Fruit fly (Drosophila melanogaster): ENCODE results near the gene galectin.

The galectin gene

DNA sequence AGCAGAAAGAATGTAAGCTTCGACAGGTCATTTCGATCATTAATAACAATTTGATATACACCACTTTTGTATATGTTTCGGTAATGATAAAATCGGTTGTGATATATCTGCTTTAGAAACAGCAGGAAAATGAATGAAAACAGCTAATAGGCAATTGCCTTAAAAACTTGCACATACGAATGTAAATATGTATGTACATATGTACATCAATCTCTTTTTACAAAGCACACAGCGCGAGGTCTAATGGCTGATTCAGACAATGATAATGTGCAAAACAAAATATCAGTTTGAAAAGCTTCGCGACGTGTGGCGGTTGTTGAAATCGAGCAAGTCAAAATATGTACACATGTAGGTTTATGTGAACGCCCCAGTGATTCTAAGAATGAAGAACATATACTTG lies at the start of gene galectin:
TSS of gene galectin (plus strand) at position 301 of the 400 bp plus-strand sequence.
- peak; percentile 86 for TF ChIP-seq kay (GFP tag; ENCODE audit: borderline replicate concordance)
- no peak for TF ChIP-seq ovo (GFP tag; optimal IDR thresholded peaks at IDR 0.05)
- no peak for TF ChIP-seq bab1 (GFP tag; optimal IDR thresholded peaks at IDR 0.05)
- no peak for TF ChIP-seq toe (GFP tag; optimal IDR thresholded peaks at IDR 0.05)
- TF ChIP-seq CG14711 (tag; optimal IDR thresholded peaks at IDR 0.05): no peak
- no peak for TF ChIP-seq CG1620 (GFP tag; optimal IDR thresholded peaks at IDR 0.05)
- no peak for TF ChIP-seq tj (GFP tag; optimal IDR thresholded peaks at IDR 0.05)
- TF ChIP-seq cic (GFP tag; optimal IDR thresholded peaks at IDR 0.05): peak; percentile 9
- TF ChIP-seq CG33017 (tag; optimal IDR thresholded peaks at IDR 0.05): no peak

DNA sequence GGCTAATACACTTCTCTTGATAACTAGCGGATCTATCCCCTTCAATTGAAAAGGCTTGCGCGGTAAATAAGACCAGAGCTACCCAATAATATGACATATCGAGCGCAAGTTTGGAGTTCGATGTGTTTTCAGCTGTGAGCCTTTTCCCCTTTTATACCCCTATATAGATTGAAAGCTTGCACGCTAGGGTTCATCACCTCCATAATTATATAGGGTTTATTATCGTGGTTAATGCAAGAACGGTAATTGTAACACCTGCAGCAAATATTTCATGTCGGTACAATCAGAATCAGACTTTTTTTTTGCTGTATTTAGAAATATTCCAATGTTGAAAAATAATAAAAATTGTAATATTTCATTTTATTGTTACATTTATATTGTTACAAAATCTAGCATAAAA lies 46.5 kb upstream of the galectin start, which contains the start of gene Ir21a:
TSS of gene Ir21a (minus strand) at position 101 of the 400 bp plus-strand sequence.
- no peak for TF ChIP-seq ovo (GFP tag; optimal IDR thresholded peaks at IDR 0.05)
- TF ChIP-seq CG7045 (GFP tag; optimal IDR thresholded peaks at IDR 0.05): no peak
- no peak for TF ChIP-seq toe (GFP tag; optimal IDR thresholded peaks at IDR 0.05)
- no peak for TF ChIP-seq cnc (optimal IDR thresholded peaks at IDR 0.05)
- no peak for TF ChIP-seq tj (GFP tag; optimal IDR thresholded peaks at IDR 0.05)
- no peak for TF ChIP-seq CG11617 (GFP tag; optimal IDR thresholded peaks at IDR 0.05)
- TF ChIP-seq kay (GFP tag; ENCODE audit: borderline replicate concordance): peak; percentile 2
- TF ChIP-seq cic (GFP tag; optimal IDR thresholded peaks at IDR 0.05): no peak

DNA sequence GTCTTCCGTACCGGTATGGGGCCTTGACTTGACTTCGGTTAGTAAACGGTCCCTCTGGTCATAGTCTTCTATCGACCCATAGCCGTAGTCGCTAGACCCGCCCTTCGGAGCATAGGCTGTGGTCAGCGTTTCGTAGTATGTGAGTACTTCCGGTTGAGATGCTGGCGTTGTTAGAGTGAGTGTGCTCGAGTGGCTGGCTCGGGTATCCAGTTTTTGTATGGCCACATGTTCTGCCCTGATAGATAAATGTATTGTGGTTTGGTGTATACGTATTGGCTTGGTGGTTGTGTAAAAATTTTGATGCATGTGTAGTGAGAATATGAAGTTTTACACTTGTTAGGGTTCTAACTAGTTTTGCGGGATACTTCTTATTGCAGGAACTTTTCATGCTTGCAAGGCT lies 37.5 kb upstream of the galectin start:
- TF ChIP-seq toe (GFP tag; optimal IDR thresholded peaks at IDR 0.05): no peak
- no peak for TF ChIP-seq Crg-1 (GFP tag; optimal IDR thresholded peaks at IDR 0.05)
- TF ChIP-seq CG5204 (GFP tag; optimal IDR thresholded peaks at IDR 0.05): no peak
- no peak for TF ChIP-seq kay (GFP tag; ENCODE audit: borderline replicate concordance)
- no peak for TF ChIP-seq Mnt (GFP tag; optimal IDR thresholded peaks at IDR 0.05)
- TF ChIP-seq Hr96 (GFP tag; optimal IDR thresholded peaks at IDR 0.05): no peak
- no peak for TF ChIP-seq CG7045 (GFP tag; optimal IDR thresholded peaks at IDR 0.05)
- TF ChIP-seq CG7101 (tag; optimal IDR thresholded peaks at IDR 0.05): no peak
- no peak for TF ChIP-seq Clk (GFP tag; optimal IDR thresholded peaks at IDR 0.05)
- no peak for TF ChIP-seq ovo (GFP tag; optimal IDR thresholded peaks at IDR 0.05)
- no peak for TF ChIP-seq cic (GFP tag; optimal IDR thresholded peaks at IDR 0.05)

DNA sequence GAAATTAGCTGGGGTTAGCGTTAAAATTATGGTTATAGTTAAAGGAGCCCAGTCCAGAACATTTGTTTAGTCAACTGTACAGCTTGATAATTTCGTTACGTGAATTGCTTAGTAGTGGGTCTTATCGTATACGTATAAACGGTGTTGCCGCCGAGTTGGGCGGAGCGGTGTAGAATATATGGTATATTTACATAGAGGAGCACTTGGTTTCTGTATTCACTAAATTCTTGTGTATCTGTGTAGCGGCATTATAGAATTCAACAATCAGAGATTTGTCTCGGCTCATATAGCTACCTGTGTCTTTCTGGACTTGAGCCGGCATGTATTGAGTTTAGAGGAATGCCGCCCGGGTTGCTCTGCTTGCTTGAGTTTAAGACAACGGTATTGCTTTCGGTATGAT lies 36.1 kb upstream of the galectin start:
- TF ChIP-seq Hr96 (GFP tag; optimal IDR thresholded peaks at IDR 0.05): no peak
- TF ChIP-seq CG11617 (GFP tag; optimal IDR thresholded peaks at IDR 0.05): no peak
- no peak for TF ChIP-seq bab1 (GFP tag; optimal IDR thresholded peaks at IDR 0.05)
- no peak for TF ChIP-seq tj (GFP tag; optimal IDR thresholded peaks at IDR 0.05)
- no peak for TF ChIP-seq CG14711 (tag; optimal IDR thresholded peaks at IDR 0.05)

DNA sequence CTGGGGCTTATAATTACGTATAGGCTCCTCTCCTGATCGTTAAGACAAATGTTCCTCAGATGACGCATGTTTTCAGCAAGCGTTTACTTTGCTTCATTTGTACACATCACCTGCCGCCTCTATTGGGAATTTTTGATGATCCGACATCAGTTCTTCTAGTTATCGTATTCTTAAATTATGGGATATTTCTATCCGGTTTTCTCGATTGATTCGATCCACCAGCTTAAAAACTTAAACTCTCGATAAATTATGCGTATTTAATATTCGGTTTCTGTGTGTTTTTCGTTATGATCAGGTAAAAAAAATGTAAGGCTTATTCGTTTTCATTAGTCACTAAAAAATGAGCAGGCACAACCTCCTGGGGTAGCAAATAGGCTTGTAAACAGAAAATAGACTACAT lies 18.4 kb upstream of the galectin start:
- TF ChIP-seq CG33017 (tag; optimal IDR thresholded peaks at IDR 0.05) (no peak), ovo (GFP tag; optimal IDR thresholded peaks at IDR 0.05) (no peak), kay (GFP tag; ENCODE audit: borderline replicate concordance) (no peak), Crg-1 (GFP tag; optimal IDR thresholded peaks at IDR 0.05) (no peak), pad (GFP tag; optimal IDR thresholded peaks at IDR 0.05) (no peak), tj (GFP tag; optimal IDR thresholded peaks at IDR 0.05) (no peak), Hr96 (GFP tag; optimal IDR thresholded peaks at IDR 0.05) (no peak), CG7101 (tag; optimal IDR thresholded peaks at IDR 0.05) (no peak), cic (GFP tag; optimal IDR thresholded peaks at IDR 0.05) (no peak), Clk (GFP tag; optimal IDR thresholded peaks at IDR 0.05) (no peak), bab1 (GFP tag; optimal IDR thresholded peaks at IDR 0.05) (no peak), CG7045 (GFP tag; optimal IDR thresholded peaks at IDR 0.05) (no peak), toe (GFP tag; optimal IDR thresholded peaks at IDR 0.05) (no peak), Mnt (GFP tag; optimal IDR thresholded peaks at IDR 0.05) (no peak), CG14711 (tag; optimal IDR thresholded peaks at IDR 0.05) (no peak), CG11617 (GFP tag; optimal IDR thresholded peaks at IDR 0.05) (no peak), CG1620 (GFP tag; optimal IDR thresholded peaks at IDR 0.05) (no peak), CG12768 (GFP tag; optimal IDR thresholded peaks at IDR 0.05) (no peak), cnc (optimal IDR thresholded peaks at IDR 0.05) (no peak), CG5204 (GFP tag; optimal IDR thresholded peaks at IDR 0.05) (no peak)

DNA sequence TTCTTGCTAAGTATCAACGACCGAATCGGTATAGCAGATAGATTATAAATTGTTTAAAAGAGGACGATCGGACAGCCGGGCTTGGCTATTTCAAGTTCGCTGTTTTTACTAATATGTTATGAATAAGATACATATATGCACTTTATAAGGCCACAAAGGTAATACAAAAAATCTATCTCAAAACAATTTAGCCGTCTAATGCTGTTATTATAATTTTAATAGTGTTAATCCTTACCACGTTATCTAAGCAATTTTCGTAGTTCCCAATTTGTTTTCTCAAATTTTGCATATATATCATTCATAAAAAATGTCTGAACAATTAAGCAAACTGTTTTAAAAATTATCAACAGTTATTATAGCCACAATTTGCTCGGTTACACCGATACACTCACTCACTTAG lies 14.7 kb upstream of the galectin start:
- TF ChIP-seq Mnt (GFP tag; optimal IDR thresholded peaks at IDR 0.05) (no peak), Crg-1 (GFP tag; optimal IDR thresholded peaks at IDR 0.05) (no peak), tj (GFP tag; optimal IDR thresholded peaks at IDR 0.05) (no peak), CG11617 (GFP tag; optimal IDR thresholded peaks at IDR 0.05) (no peak), cic (GFP tag; optimal IDR thresholded peaks at IDR 0.05) (no peak), cnc (optimal IDR thresholded peaks at IDR 0.05) (no peak)

DNA sequence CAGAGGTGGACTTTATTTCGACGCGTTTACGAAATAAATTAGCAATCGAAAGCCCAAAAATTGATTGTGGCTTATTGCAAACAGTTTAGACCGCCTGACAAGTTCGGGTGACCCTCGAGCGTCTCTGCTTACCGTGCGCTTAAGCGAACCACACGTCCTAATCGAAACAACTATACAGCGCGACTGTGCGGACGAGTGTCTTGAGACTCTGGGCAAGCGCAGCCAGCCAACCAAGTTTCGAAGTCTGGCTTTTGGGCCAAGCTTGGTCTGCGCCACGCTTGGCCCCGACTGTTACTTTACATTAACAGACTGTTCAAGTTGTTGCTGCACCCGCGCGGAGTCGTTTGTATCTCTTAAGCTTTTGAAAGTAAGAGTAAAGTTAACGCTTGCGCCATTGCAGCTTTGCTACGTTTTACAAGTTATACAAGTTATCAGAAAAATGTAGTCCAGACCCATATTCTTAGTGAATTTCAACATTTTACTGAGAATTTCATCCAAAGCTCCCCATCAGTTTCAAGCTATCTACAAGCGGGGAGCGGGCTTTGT lies 12.4 kb upstream of the galectin start:
- no peak for TF ChIP-seq cic (GFP tag; optimal IDR thresholded peaks at IDR 0.05)
- TF ChIP-seq toe (GFP tag; optimal IDR thresholded peaks at IDR 0.05): no peak
- no peak for TF ChIP-seq CG7045 (GFP tag; optimal IDR thresholded peaks at IDR 0.05)
- TF ChIP-seq CG5204 (GFP tag; optimal IDR thresholded peaks at IDR 0.05): no peak
- no peak for TF ChIP-seq Hr96 (GFP tag; optimal IDR thresholded peaks at IDR 0.05)
- TF ChIP-seq CG11617 (GFP tag; optimal IDR thresholded peaks at IDR 0.05): no peak
- no peak for TF ChIP-seq Clk (GFP tag; optimal IDR thresholded peaks at IDR 0.05)
- no peak for TF ChIP-seq CG7101 (tag; optimal IDR thresholded peaks at IDR 0.05)
- no peak for TF ChIP-seq CG12768 (GFP tag; optimal IDR thresholded peaks at IDR 0.05)
- TF ChIP-seq ovo (GFP tag; optimal IDR thresholded peaks at IDR 0.05): no peak
- no peak for TF ChIP-seq tj (GFP tag; optimal IDR thresholded peaks at IDR 0.05)
- TF ChIP-seq kay (GFP tag; ENCODE audit: borderline replicate concordance): no peak
- no peak for TF ChIP-seq CG14711 (tag; optimal IDR thresholded peaks at IDR 0.05)
- no peak for TF ChIP-seq bab1 (GFP tag; optimal IDR thresholded peaks at IDR 0.05)
- TF ChIP-seq CG1620 (GFP tag; optimal IDR thresholded peaks at IDR 0.05): no peak
- no peak for TF ChIP-seq cnc (optimal IDR thresholded peaks at IDR 0.05)
- TF ChIP-seq pad (GFP tag; optimal IDR thresholded peaks at IDR 0.05): no peak
- TF ChIP-seq Mnt (GFP tag; optimal IDR thresholded peaks at IDR 0.05): no peak
